Fruit fly (Drosophila melanogaster): Measurements from ENCODE around the gene CG8100.

DNA sequence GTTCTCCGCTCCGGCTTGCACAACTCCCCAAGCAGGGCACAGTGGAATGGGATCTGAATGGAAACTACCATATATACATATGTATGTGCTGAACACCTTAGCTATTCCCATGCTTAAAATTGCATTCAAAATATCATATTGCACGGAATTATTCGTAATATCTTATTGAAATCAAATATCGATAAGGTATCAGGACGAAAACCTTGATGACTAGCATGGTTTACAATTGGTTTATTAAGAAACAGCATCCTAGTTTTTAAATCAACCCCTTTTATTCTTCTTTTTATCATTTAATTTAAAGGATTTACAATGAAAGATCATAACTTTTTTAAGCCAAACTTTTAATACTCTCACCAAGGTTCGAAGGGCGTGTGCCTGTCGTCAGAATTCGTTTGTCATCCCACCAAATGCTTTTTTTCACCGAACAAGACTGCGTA, 28.1 kb upstream of the CG8100 start:
- no peak for TF ChIP-seq CG34367 (tag; optimal IDR thresholded peaks at IDR 0.05)
- TF ChIP-seq CG14655 (GFP tag; optimal IDR thresholded peaks at IDR 0.05), result peak; percentile 43

All from whole organism, pupa.